Fruit fly (Drosophila melanogaster) whole organism, wandering third instar larva: Measurements from ENCODE around the gene TwdlC.

Experiments
- Abd-B ChIP-seq: fragments of >200 bp; optimal IDR thresholded peaks from 2 replicates; lab custom pipeline; 2017; ENCODE audit warnings: missing biosample characterization, missing genetic modification characterization
- CG32264 ChIP-seq: fragments of 200-800 bp; sonication (Bioruptor generic); optimal IDR thresholded peaks from 2 replicates; lab custom pipeline; 2016; ENCODE audit warnings: missing biosample characterization, missing genetic modification characterization
- CG9705 ChIP-seq: fragments of 200-800 bp; sonication (Bioruptor generic); optimal IDR thresholded peaks from 2 replicates; lab custom pipeline; 2018; ENCODE audit warnings: missing biosample characterization, mild to moderate bottlenecking, missing genetic modification characterization
- CrebA ChIP-seq: fragments of 200-800 bp; sonication (Bioruptor generic); optimal IDR thresholded peaks from 2 replicates; lab custom pipeline; 2016; ENCODE audit warnings: missing biosample characterization, mild to moderate bottlenecking, missing genetic modification characterization, borderline replicate concordance
- Dfd ChIP-seq: fragments of >200 bp; optimal IDR thresholded peaks from 2 replicates; lab custom pipeline; 2017; ENCODE audit warnings: missing biosample characterization, missing genetic modification characterization
- Dif ChIP-seq: fragments of 200-275, 200-300 bp; sonication (Bioruptor generic); optimal IDR thresholded peaks from 2 replicates; lab custom pipeline; 2018; ENCODE audit warnings: missing biosample characterization, missing genetic modification characterization; ENCODE audit not compliant: partially characterized antibody
- GATAd ChIP-seq: sonication (Bioruptor generic); optimal IDR thresholded peaks from 2 replicates; lab custom pipeline; 2016; ENCODE audit warnings: missing biosample characterization, missing genetic modification characterization
- HLH106 ChIP-seq: fragments of 200-800 bp; optimal IDR thresholded peaks from 3 replicates; lab custom pipeline; 2019; ENCODE audit warnings: missing biosample characterization, mild to moderate bottlenecking, missing genetic modification characterization, moderate library complexity
- Hnf4 ChIP-seq: fragments of 200-800 bp; sonication (Bioruptor generic); optimal IDR thresholded peaks from 2 replicates; lab custom pipeline; 2016; ENCODE audit warnings: missing biosample characterization, mild to moderate bottlenecking, missing genetic modification characterization
- Hr78 ChIP-seq: fragments of >200 bp; optimal IDR thresholded peaks from 2 replicates; lab custom pipeline; 2017; ENCODE audit warnings: missing biosample characterization, missing genetic modification characterization
- Hr83 ChIP-seq: fragments of 200-300 bp; sonication (Bioruptor generic); optimal IDR thresholded peaks from 2 replicates; lab custom pipeline; 2016; ENCODE audit warnings: missing biosample characterization, mild to moderate bottlenecking, missing genetic modification characterization, moderate library complexity; ENCODE audit not compliant: poor library complexity, severe bottlenecking
- Jra ChIP-seq: sonication (Bioruptor generic); optimal IDR thresholded peaks from 2 replicates; lab custom pipeline; 2016; ENCODE audit warnings: missing biosample characterization, missing genetic modification characterization
- Mio ChIP-seq: sonication (Bioruptor generic); optimal IDR thresholded peaks from 2 replicates; lab custom pipeline; 2016; ENCODE audit warnings: missing biosample characterization, missing genetic modification characterization
- Myc ChIP-seq: fragments of >200 bp; optimal IDR thresholded peaks from 2 replicates; lab custom pipeline; 2017
- N ChIP-seq: fragments of >200 bp; optimal IDR thresholded peaks from 2 replicates; lab custom pipeline; 2018; ENCODE audit warnings: missing biosample characterization, missing external identifiers, missing genetic modification characterization
- OdsH ChIP-seq: fragments of 200-800 bp; sonication (Bioruptor generic); optimal IDR thresholded peaks from 2 replicates; lab custom pipeline; 2016; ENCODE audit warnings: missing biosample characterization, mild to moderate bottlenecking, missing genetic modification characterization
- Rel ChIP-seq, 2 experiments: fragments of 200-800 bp; sonication (Bioruptor generic) in 1 of 2; optimal IDR thresholded peaks; 2 replicates in 1 of 2; 3 replicates in 1 of 2; lab custom pipeline; 2016 to 2019; ENCODE audit warnings: mild to moderate bottlenecking in 2 of 2, missing biosample characterization in 2 of 2, missing genetic modification characterization in 2 of 2, moderate library complexity in 1 of 2
- Sp1 ChIP-seq: fragments of 200-800 bp; sonication (Bioruptor generic); optimal IDR thresholded peaks from 3 replicates; lab custom pipeline; 2019; ENCODE audit warnings: missing biosample characterization, mild to moderate bottlenecking, missing genetic modification characterization, moderate library complexity
- br ChIP-seq: fragments of 200-800 bp; sonication (Bioruptor generic); optimal IDR thresholded peaks from 2 replicates; lab custom pipeline; 2016; ENCODE audit warnings: missing biosample characterization, missing genetic modification characterization
- brk ChIP-seq: fragments of 200-800 bp; sonication (Bioruptor generic); optimal IDR thresholded peaks from 2 replicates; lab custom pipeline; 2016; ENCODE audit warnings: missing biosample characterization, mild to moderate bottlenecking, missing genetic modification characterization
- dl ChIP-seq, 2 experiments: fragments of 175-275, 200-275 bp in 1 of 2; fragments of 200-275 bp in 1 of 2; sonication (Bioruptor generic); optimal IDR thresholded peaks; lab custom pipeline; 2018; ENCODE audit warnings: mild to moderate bottlenecking in 2 of 2, missing biosample characterization in 2 of 2, missing genetic modification characterization in 2 of 2, moderate library complexity in 2 of 2; ENCODE audit not compliant: partially characterized antibody in 2 of 2, insufficient read depth in 1 of 2
- dmrt93B ChIP-seq: fragments of 200-800 bp; sonication (Bioruptor generic); optimal IDR thresholded peaks from 2 replicates; lab custom pipeline; 2018; ENCODE audit warnings: missing biosample characterization, mild to moderate bottlenecking, missing genetic modification characterization
- ey ChIP-seq: fragments of 200-800 bp; sonication (Bioruptor generic); optimal IDR thresholded peaks from 2 replicates; lab custom pipeline; 2016; ENCODE audit warnings: missing biosample characterization, missing genetic modification characterization
- foxo ChIP-seq, 2 experiments: fragments of 200-800 bp; sonication (Bioruptor generic); optimal IDR thresholded peaks; 2 replicates in 1 of 2; 3 replicates in 1 of 2; lab custom pipeline; 2016 to 2017; ENCODE audit warnings: missing biosample characterization in 2 of 2, missing genetic modification characterization in 2 of 2
- fru ChIP-seq: fragments of 200-800 bp; sonication (Bioruptor generic); optimal IDR thresholded peaks from 3 replicates; lab custom pipeline; 2016; ENCODE audit warnings: missing biosample characterization, mild to moderate bottlenecking, missing genetic modification characterization
- h ChIP-seq: fragments of 200-800 bp; sonication (Bioruptor generic); optimal IDR thresholded peaks from 3 replicates; lab custom pipeline; 2016; ENCODE audit warnings: missing biosample characterization, mild to moderate bottlenecking, missing genetic modification characterization
- lola ChIP-seq: fragments of >200 bp; optimal IDR thresholded peaks from 2 replicates; lab custom pipeline; 2017; ENCODE audit warnings: missing biosample characterization, missing genetic modification characterization
- pan ChIP-seq: fragments of >200 bp; optimal IDR thresholded peaks from 2 replicates; lab custom pipeline; 2017
- psq ChIP-seq: fragments of 200-800 bp; sonication (Bioruptor generic); optimal IDR thresholded peaks from 3 replicates; lab custom pipeline; 2017; ENCODE audit warnings: missing biosample characterization, mild to moderate bottlenecking, missing genetic modification characterization, moderate library complexity
- rgr ChIP-seq: fragments of 200-800 bp; sonication (Bioruptor generic); optimal IDR thresholded peaks from 3 replicates; lab custom pipeline; 2016; ENCODE audit warnings: missing biosample characterization, mild to moderate bottlenecking, missing genetic modification characterization
- sage ChIP-seq: fragments of 200-800 bp; sonication (Bioruptor generic); optimal IDR thresholded peaks from 2 replicates; lab custom pipeline; 2016; ENCODE audit warnings: missing biosample characterization, mild to moderate bottlenecking, missing genetic modification characterization
- tai ChIP-seq: sonication (Bioruptor generic); optimal IDR thresholded peaks from 2 replicates; lab custom pipeline; 2016; ENCODE audit warnings: missing biosample characterization, missing genetic modification characterization
- usp ChIP-seq: fragments of >200 bp; optimal IDR thresholded peaks from 2 replicates; lab custom pipeline; 2017; ENCODE audit warnings: missing biosample characterization, missing genetic modification characterization
- woc ChIP-seq: sonication (Bioruptor generic); optimal IDR thresholded peaks from 2 replicates; lab custom pipeline; 2016; ENCODE audit warnings: missing biosample characterization, mild to moderate bottlenecking, missing genetic modification characterization

Gene TwdlC

DNA sequence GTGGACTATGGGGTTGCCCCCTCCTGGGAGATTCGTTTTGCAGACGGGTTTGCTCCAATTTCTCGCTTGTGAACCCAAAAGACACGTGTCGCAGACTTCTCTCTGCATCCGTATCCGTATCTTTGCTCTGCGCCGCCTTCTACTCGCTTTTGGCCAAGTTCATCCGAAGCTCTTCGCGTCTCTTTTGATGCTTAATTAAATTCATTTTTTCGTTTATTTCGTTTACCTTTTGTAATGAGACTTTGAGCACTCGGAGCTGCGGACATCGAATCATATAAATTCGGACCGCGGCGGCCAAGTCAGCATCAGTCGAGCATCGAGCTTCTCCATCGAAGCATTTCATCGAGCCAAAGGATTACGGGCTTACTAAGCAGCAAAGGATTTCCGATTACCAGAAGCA, at the start of gene TwdlC:
Gene TwdlC (plus strand): TSS at position 301 of the 400 bp plus-strand sequence.
- TF ChIP-seq Mio (GFP tag; lab: Kevin White, UChicago) (no peak), Myc (lab: Kevin White, UChicago) (no peak), CG32264 (GFP tag; lab: Kevin White, UChicago) (no peak), Hr83 (GFP tag; lab: Kevin White, UChicago) (no peak), brk (no peak), Jra (GFP tag; lab: Kevin White, UChicago) (no peak), N (GFP tag; lab: Kevin White, UChicago) (no peak)

DNA sequence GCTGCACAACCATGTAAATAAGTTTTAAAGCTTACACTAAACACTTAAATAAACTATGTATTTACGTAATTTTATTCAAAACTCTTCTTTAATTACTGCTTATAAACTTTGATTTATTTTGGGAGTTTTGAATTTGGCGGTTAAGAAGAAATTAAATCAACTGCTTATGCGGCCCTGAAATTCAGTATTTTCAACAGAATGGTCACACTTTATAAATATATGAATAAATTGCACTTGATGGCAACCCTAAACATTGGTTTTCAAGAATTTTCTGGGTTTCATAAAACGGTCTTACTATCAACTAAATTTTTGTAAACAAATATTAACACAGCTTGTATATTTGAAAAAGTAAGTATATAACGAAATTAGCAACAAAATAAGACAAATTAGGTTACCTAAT, 49.4 kb upstream of the TwdlC start, which contains the start of gene CG14252:
Gene CG14252 (plus strand): TSS at position 302 of the 400 bp plus-strand sequence.
- TF ChIP-seq psq (no peak), lola (GFP tag; lab: Kevin White, UChicago) (no peak), sage (GFP tag; lab: Kevin White, UChicago) (no peak), pan (lab: Kevin White, UChicago) (no peak), Sp1 (GFP tag; lab: Kevin White, UChicago) (no peak), Hr83 (GFP tag; lab: Kevin White, UChicago) (peak; percentile 36), br (GFP tag; lab: Kevin White, UChicago) (no peak), OdsH (GFP tag; lab: Kevin White, UChicago) (no peak), Jra (GFP tag; lab: Kevin White, UChicago) (no peak), Rel (GFP tag; optimal IDR thresholded peaks at IDR 0.05; lab: Kevin White, UChicago) (no peak), Rel (tag; optimal IDR thresholded peaks at IDR 0.05; lab: Kevin White, UChicago) (peak; percentile 34), rgr (GFP tag; lab: Kevin White, UChicago) (no peak), Mio (GFP tag; lab: Kevin White, UChicago) (no peak), Hr78 (GFP tag; lab: Kevin White, UChicago) (no peak), h (GFP tag; lab: Kevin White, UChicago) (no peak), Dfd (GFP tag; lab: Kevin White, UChicago) (no peak), Hnf4 (GFP tag; lab: Kevin White, UChicago) (peak; percentile 26)
- TF ChIP-seq, all 38 proteins: peak for 3

DNA sequence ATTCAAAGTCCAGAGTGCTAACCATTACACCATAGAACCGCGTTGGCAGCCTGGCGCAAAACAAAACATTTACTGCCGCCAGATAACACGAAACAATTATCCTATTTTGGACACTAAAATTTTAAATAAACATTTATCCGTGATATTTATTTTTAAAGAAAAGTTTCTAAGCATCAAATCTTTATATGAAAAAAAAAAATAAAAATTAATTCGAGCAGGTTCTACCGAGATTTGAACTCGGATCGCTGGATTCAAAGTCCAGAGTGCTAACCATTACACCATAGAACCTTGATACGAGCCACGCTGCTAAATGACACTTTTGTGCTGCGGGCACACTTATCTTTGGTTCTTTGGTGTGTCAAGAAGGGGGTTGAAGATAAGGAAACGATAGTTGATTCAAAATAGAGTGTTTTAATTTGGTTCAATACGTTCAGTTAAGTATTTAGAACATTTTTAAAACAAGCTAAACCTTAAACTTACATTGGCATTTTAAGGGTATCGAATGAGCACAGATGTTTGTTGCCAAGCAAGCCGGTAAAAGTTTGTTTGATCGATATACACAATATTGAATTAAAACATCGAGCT, 47.2 kb upstream of the TwdlC start, which contains the start of gene Spag1:
Gene Spag1 (plus strand): TSS at position 535 of the 585 bp plus-strand sequence.
- TF ChIP-seq Dif (no peak), foxo (GFP tag; optimal IDR thresholded peaks at IDR 0.05; lab: Kevin White, UChicago) (no peak), ey (GFP tag; lab: Kevin White, UChicago) (no peak), CG9705 (GFP tag; lab: Kevin White, UChicago) (no peak), Jra (GFP tag; lab: Kevin White, UChicago) (peak; percentile 42), GATAd (no peak), h (GFP tag; lab: Kevin White, UChicago) (no peak), dmrt93B (no peak), usp (GFP tag; lab: Kevin White, UChicago) (no peak), woc (GFP tag; lab: Kevin White, UChicago) (peak; percentile 8), fru (GFP tag; lab: Kevin White, UChicago) (no peak), dl (GFP tag; optimal IDR thresholded peaks at IDR 0.05; lab: Kevin White, UChicago; ENCODE audit: insufficient read depth in 1 of 2, partially characterized antibody in 2 of 2) (no peak), Hnf4 (GFP tag; lab: Kevin White, UChicago) (peak; percentile 75), Mio (GFP tag; lab: Kevin White, UChicago) (no peak), CrebA (GFP tag; lab: Kevin White, UChicago) (peak; percentile 95), sage (GFP tag; lab: Kevin White, UChicago) (peak; percentile 72), tai (GFP tag; lab: Kevin White, UChicago) (no peak), brk (peak; percentile 46), HLH106 (no peak), CG32264 (GFP tag; lab: Kevin White, UChicago) (peak; percentile 4), Hr83 (GFP tag; lab: Kevin White, UChicago) (no peak), Dfd (GFP tag; lab: Kevin White, UChicago) (no peak), OdsH (GFP tag; lab: Kevin White, UChicago) (no peak), lola (GFP tag; lab: Kevin White, UChicago) (no peak), Abd-B (GFP tag; lab: Kevin White, UChicago) (no peak), N (GFP tag; lab: Kevin White, UChicago) (no peak)
